Fruit fly (Drosophila melanogaster) whole organism, pupa: ENCODE data around the gene CG14246.

Source experiments
- CG10348 ChIP-seq: fragments of 200-800 bp; sonication (Bioruptor generic); IDR thresholded peaks from 2 replicates; pipeline ENCODE4 v1.3.6; 2022; ENCODE audit warnings: missing biosample characterization, missing genetic modification characterization
- CG12605 ChIP-seq: fragments of 200-800 bp; sonication (Bioruptor generic); IDR thresholded peaks from 2 replicates; pipeline ENCODE4 v1.3.6; 2022; ENCODE audit warnings: missing biosample characterization, missing genetic modification characterization
- CG14655 ChIP-seq: fragments of 200-800 bp; sonication (Bioruptor generic); optimal IDR thresholded peaks from 3 replicates; lab custom pipeline; 2017; ENCODE audit warnings: mild to moderate bottlenecking, missing biosample characterization, missing genetic modification reagents, missing genetic modification characterization
- CG15710 ChIP-seq: fragments of 200-800 bp; sonication (Bioruptor generic); optimal IDR thresholded peaks from 2 replicates; lab custom pipeline; 2018; ENCODE audit warnings: missing biosample characterization, mild to moderate bottlenecking, missing genetic modification characterization, moderate library complexity
- CG17806 ChIP-seq: fragments of 200-800 bp; sonication (Bioruptor generic); optimal IDR thresholded peaks from 2 replicates; lab custom pipeline; 2018; ENCODE audit warnings: missing biosample characterization, mild to moderate bottlenecking, missing genetic modification characterization, moderate library complexity
- CG8159 ChIP-seq: fragments of 200-800 bp; sonication (Bioruptor generic); optimal IDR thresholded peaks from 3 replicates; lab custom pipeline; 2018; ENCODE audit warnings: missing biosample characterization, mild to moderate bottlenecking, missing genetic modification characterization, moderate library complexity
- CG8301 ChIP-seq: fragments of 200-800 bp; sonication (Bioruptor generic); optimal IDR thresholded peaks from 2 replicates; lab custom pipeline; 2018; ENCODE audit warnings: missing biosample characterization, mild to moderate bottlenecking, missing genetic modification characterization
- CG9948 ChIP-seq: fragments of 200-800 bp; sonication (Bioruptor generic); optimal IDR thresholded peaks from 2 replicates; lab custom pipeline; 2018; ENCODE audit warnings: missing biosample characterization, mild to moderate bottlenecking, missing genetic modification characterization, moderate library complexity
- EcR ChIP-seq: fragments of 200-800 bp; sonication (Bioruptor generic); optimal IDR thresholded peaks from 3 replicates; lab custom pipeline; 2019; ENCODE audit warnings: missing biosample characterization, missing genetic modification characterization, mild to moderate bottlenecking, moderate library complexity, missing genetic modification reagents
- Ets98B ChIP-seq: fragments of 200-800 bp; sonication (Bioruptor generic); IDR thresholded peaks from 2 replicates; pipeline ENCODE4 v1.3.6; 2022; ENCODE audit warnings: missing biosample characterization, missing genetic modification characterization
- Pif1A ChIP-seq: fragments of 200-800 bp; sonication (Bioruptor generic); optimal IDR thresholded peaks from 3 replicates; lab custom pipeline; 2016; ENCODE audit warnings: missing biosample characterization, missing genetic modification characterization
- Pif1B ChIP-seq: fragments of 200-800 bp; sonication (Bioruptor generic); optimal IDR thresholded peaks from 3 replicates; lab custom pipeline; 2016; ENCODE audit warnings: missing biosample characterization, missing genetic modification characterization
- gl ChIP-seq: fragments of 200-800 bp; sonication (Bioruptor generic); optimal IDR thresholded peaks from 2 replicates; lab custom pipeline; 2018; ENCODE audit warnings: missing biosample characterization, mild to moderate bottlenecking, missing genetic modification characterization
- rn ChIP-seq: fragments of 200-800 bp; sonication (Bioruptor generic); IDR thresholded peaks from 2 replicates; pipeline ENCODE4 v1.3.6; 2022; ENCODE audit warnings: missing biosample characterization, missing genetic modification characterization

dm6 chr3R:26737310-26737709 lies 10.2 kb downstream of the CG14246 start, which contains the start of gene CG14247:
- TF ChIP-seq Ets98B (GFP tag; lab: Robert Waterston, UW) (no peak), CG17806 (tag; lab: Kevin White, UChicago) (no peak), CG12605 (no peak), Pif1B (GFP tag; lab: Kevin White, UChicago) (no peak), CG8159 (tag; lab: Kevin White, UChicago) (no peak), CG8301 (tag; lab: Kevin White, UChicago) (no peak), Pif1A (GFP tag; lab: Kevin White, UChicago) (no peak), CG9948 (tag; lab: Kevin White, UChicago) (no peak), gl (tag; lab: Kevin White, UChicago) (no peak), rn (GFP tag; lab: Robert Waterston, UW) (no peak), EcR (GFP tag; lab: Kevin White, UChicago) (no peak), CG15710 (tag; lab: Kevin White, UChicago) (no peak), CG14655 (GFP tag; lab: Kevin White, UChicago) (no peak), CG10348 (GFP tag; lab: Robert Waterston, UW) (no peak)
